Fruit fly (Drosophila melanogaster) whole organism, embryonic: Measurements from ENCODE around the gene arx.

Experiments
- Abd-B ChIP-seq: fragments of 200-800 bp; sonication (Bioruptor generic); optimal IDR thresholded peaks from 2 replicates; lab custom pipeline; 2018; ENCODE audit warnings: missing biosample characterization, mild to moderate bottlenecking, missing genetic modification characterization, moderate library complexity
- BEAF-32 ChIP-seq: fragments of 200-800 bp; sonication (Bioruptor generic); optimal IDR thresholded peaks from 3 replicates; lab custom pipeline; 2017; ENCODE audit warnings: missing biosample characterization, missing genetic modification characterization, mild to moderate bottlenecking, moderate library complexity, missing genetic modification reagents
- Bteb2 ChIP-seq: fragments of 200-800 bp; sonication (Bioruptor generic); optimal IDR thresholded peaks from 2 replicates; lab custom pipeline; 2016; ENCODE audit warnings: missing biosample characterization, missing genetic modification characterization
- CG1024 ChIP-seq: fragments of 200-800 bp; sonication (Bioruptor generic); IDR thresholded peaks from 2 replicates; pipeline ENCODE4 v1.3.6; 2022; ENCODE audit warnings: missing biosample characterization, missing genetic modification characterization
- CG10543 ChIP-seq: fragments of 200-800 bp; sonication (Bioruptor generic); optimal IDR thresholded peaks from 3 replicates; lab custom pipeline; 2017; ENCODE audit warnings: missing biosample characterization, mild to moderate bottlenecking, missing genetic modification characterization, moderate library complexity
- CG13296 ChIP-seq: fragments of 200-800 bp; sonication (Bioruptor generic); optimal IDR thresholded peaks from 3 replicates; lab custom pipeline; 2018; ENCODE audit warnings: missing biosample characterization, mild to moderate bottlenecking, missing genetic modification characterization
- CG13624 ChIP-seq: fragments of 200-800 bp; sonication (Bioruptor generic); optimal IDR thresholded peaks from 2 replicates; lab custom pipeline; 2016; ENCODE audit warnings: missing biosample characterization, missing genetic modification characterization
- CG15601 ChIP-seq: fragments of 200-800 bp; sonication (Bioruptor generic); optimal IDR thresholded peaks from 3 replicates; lab custom pipeline; 2019; ENCODE audit warnings: missing biosample characterization, mild to moderate bottlenecking, missing genetic modification characterization, moderate library complexity
- CG17612 ChIP-seq: fragments of 200-800 bp; sonication (Bioruptor generic); IDR thresholded peaks from 2 replicates; pipeline ENCODE4 v1.3.6; 2022; ENCODE audit warnings: missing biosample characterization, missing genetic modification characterization
- CG2678 ChIP-seq: fragments of 200-800 bp; sonication (Bioruptor generic); optimal IDR thresholded peaks from 3 replicates; lab custom pipeline; 2019; ENCODE audit warnings: missing biosample characterization, mild to moderate bottlenecking, missing genetic modification characterization, moderate library complexity
- CG33557 ChIP-seq: fragments of 200-800 bp; sonication (Bioruptor generic); optimal IDR thresholded peaks from 2 replicates; lab custom pipeline; 2019; ENCODE audit warnings: missing biosample characterization, mild to moderate bottlenecking, missing genetic modification characterization, moderate library complexity
- CG34376 ChIP-seq: fragments of 200-800 bp; sonication (Bioruptor generic); optimal IDR thresholded peaks from 2 replicates; lab custom pipeline; 2018; ENCODE audit warnings: missing biosample characterization, mild to moderate bottlenecking, missing genetic modification characterization
- CG42726 ChIP-seq: fragments of 200-800 bp; sonication (Bioruptor generic); IDR thresholded peaks from 2 replicates; pipeline ENCODE4 v1.3.6; 2022; ENCODE audit warnings: missing biosample characterization, missing genetic modification characterization; ENCODE audit not compliant: partially characterized antibody
- CG4854 ChIP-seq: fragments of 200-800 bp; sonication (Bioruptor generic); optimal IDR thresholded peaks from 2 replicates; lab custom pipeline; 2016; ENCODE audit warnings: missing biosample characterization, missing genetic modification characterization, inconsistent platforms
- CG6175 ChIP-seq: fragments of 200-800 bp; sonication (Bioruptor generic); IDR thresholded peaks from 3 replicates; pipeline ENCODE4 v1.3.6; 2022; ENCODE audit warnings: missing biosample characterization, missing genetic modification characterization
- CG7839 ChIP-seq: fragments of 200-800 bp; sonication (Bioruptor generic); optimal IDR thresholded peaks from 3 replicates; lab custom pipeline; 2018; ENCODE audit warnings: missing biosample characterization, mild to moderate bottlenecking, missing genetic modification characterization, moderate library complexity
- CG7987 ChIP-seq: fragments of 200-800 bp; sonication (Bioruptor generic); optimal IDR thresholded peaks from 2 replicates; lab custom pipeline; 2018; ENCODE audit warnings: missing biosample characterization, mild to moderate bottlenecking, missing genetic modification characterization, moderate library complexity
- Dfd ChIP-seq, 2 experiments: fragments of >200 bp; optimal IDR thresholded peaks; 2 replicates each; lab custom pipeline; 2017; ENCODE audit warnings: missing biosample characterization in 2 of 2, missing genetic modification characterization in 2 of 2
- Dip2 ChIP-seq: fragments of 200-800 bp; sonication (Bioruptor generic); IDR thresholded peaks from 2 replicates; pipeline ENCODE4 v1.3.6; 2022; ENCODE audit warnings: missing biosample characterization, missing genetic modification characterization
- Dll ChIP-seq: fragments of 200-800 bp; sonication (Bioruptor generic); IDR thresholded peaks from 4 replicates; pipeline ENCODE4 v1.3.6; 2022; ENCODE audit warnings: missing biosample characterization, missing genetic modification characterization; ENCODE audit not compliant: partially characterized antibody
- Ets65A ChIP-seq: fragments of 200-800 bp; sonication (Bioruptor generic); peaks from one replicate; lab custom pipeline; 2016; ENCODE audit warnings: missing biosample characterization, missing genetic modification characterization
- H2.0 ChIP-seq: fragments of 200-800 bp; sonication (Bioruptor generic); IDR thresholded peaks from 2 replicates; pipeline ENCODE4 v1.3.6; 2022; ENCODE audit warnings: missing biosample characterization, missing genetic modification characterization
- HmgZ ChIP-seq: fragments of 200-800 bp; sonication (Bioruptor generic); optimal IDR thresholded peaks from 2 replicates; lab custom pipeline; 2018; ENCODE audit warnings: missing biosample characterization, mild to moderate bottlenecking, missing genetic modification characterization
- Hsf ChIP-seq: fragments of 200-800 bp; sonication (Bioruptor generic); optimal IDR thresholded peaks from 3 replicates; lab custom pipeline; 2016; ENCODE audit warnings: missing biosample characterization, missing genetic modification characterization
- Lhr ChIP-seq: fragments of 200-800 bp; sonication (Bioruptor generic); optimal IDR thresholded peaks from 3 replicates; lab custom pipeline; 2017; ENCODE audit warnings: mild to moderate bottlenecking, missing biosample characterization, missing genetic modification reagents, missing genetic modification characterization
- MTF-1 ChIP-seq: fragments of 200-800 bp; sonication (Bioruptor generic); optimal IDR thresholded peaks from 2 replicates; lab custom pipeline; 2018; ENCODE audit warnings: missing biosample characterization, mild to moderate bottlenecking, missing genetic modification characterization, borderline replicate concordance
- Opbp ChIP-seq: fragments of 200-800 bp; sonication (Bioruptor generic); IDR thresholded peaks from 3 replicates; pipeline ENCODE4 v1.3.6; 2022; ENCODE audit warnings: missing biosample characterization, missing genetic modification characterization; ENCODE audit not compliant: partially characterized antibody
- Rx ChIP-seq: fragments of 200-800 bp; sonication (Bioruptor generic); IDR thresholded peaks from 2 replicates; pipeline ENCODE4 v1.3.6; 2022; ENCODE audit warnings: missing biosample characterization, missing genetic modification characterization
- bcd ChIP-seq: fragments of 200-800 bp; sonication (Bioruptor generic); optimal IDR thresholded peaks from 2 replicates; lab custom pipeline; 2017; ENCODE audit warnings: missing biosample characterization, mild to moderate bottlenecking, missing genetic modification characterization
- caup ChIP-seq: fragments of 200-800 bp; sonication (Bioruptor generic); optimal IDR thresholded peaks from 3 replicates; lab custom pipeline; 2017; ENCODE audit warnings: missing biosample characterization, mild to moderate bottlenecking, missing genetic modification characterization, moderate library complexity; ENCODE audit not compliant: severe bottlenecking
- cg ChIP-seq: fragments of 200-800 bp; sonication (Bioruptor generic); optimal IDR thresholded peaks from 3 replicates; lab custom pipeline; 2019; ENCODE audit warnings: missing biosample characterization, mild to moderate bottlenecking, missing genetic modification characterization, moderate library complexity
- chinmo ChIP-seq: fragments of 200-800 bp; sonication (Bioruptor generic); IDR thresholded peaks from 4 replicates; pipeline ENCODE4 v1.3.6; 2022; ENCODE audit warnings: missing biosample characterization, missing genetic modification characterization; ENCODE audit not compliant: partially characterized antibody
- disco-r ChIP-seq: fragments of 200-800 bp; sonication (Bioruptor generic); optimal IDR thresholded peaks from 2 replicates; lab custom pipeline; 2016; ENCODE audit warnings: missing biosample characterization, missing genetic modification characterization
- dpn ChIP-seq, 2 experiments: fragments of 200-800 bp; sonication (Bioruptor generic); optimal IDR thresholded peaks; 3 replicates each; lab custom pipeline; 2016; ENCODE audit warnings: missing biosample characterization in 2 of 2, missing genetic modification characterization in 2 of 2
- exex ChIP-seq: fragments of 200-800 bp; sonication (Bioruptor generic); optimal IDR thresholded peaks from 4 replicates; lab custom pipeline; 2018; ENCODE audit warnings: missing biosample characterization, mild to moderate bottlenecking, missing genetic modification characterization, moderate library complexity
- gcm2 ChIP-seq: fragments of 200-800 bp; sonication (Bioruptor generic); optimal IDR thresholded peaks from 2 replicates; lab custom pipeline; 2016; ENCODE audit warnings: missing biosample characterization, missing genetic modification characterization
- her ChIP-seq: fragments of 200-800 bp; sonication (Bioruptor generic); optimal IDR thresholded peaks from 2 replicates; lab custom pipeline; 2016; ENCODE audit warnings: missing biosample characterization, missing genetic modification characterization
- ind ChIP-seq: fragments of 200-800 bp; sonication (Bioruptor generic); optimal IDR thresholded peaks from 3 replicates; lab custom pipeline; 2016; ENCODE audit warnings: missing biosample characterization, missing genetic modification characterization
- klu ChIP-seq: fragments of 200-800 bp; sonication (Bioruptor generic); IDR thresholded peaks from 2 replicates; pipeline ENCODE4 v1.3.6; 2022; ENCODE audit warnings: missing biosample characterization, missing genetic modification characterization
- mam ChIP-seq: fragments of 200-800 bp; sonication (Bioruptor generic); optimal IDR thresholded peaks from 3 replicates; lab custom pipeline; 2016; ENCODE audit warnings: missing biosample characterization, missing genetic modification characterization
- mirr ChIP-seq: fragments of 200-800 bp; sonication (Bioruptor generic); optimal IDR thresholded peaks from 3 replicates; lab custom pipeline; 2018; ENCODE audit warnings: missing biosample characterization, mild to moderate bottlenecking, missing genetic modification characterization
- phol ChIP-seq: fragments of 200-800 bp; sonication (Bioruptor generic); optimal IDR thresholded peaks from 3 replicates; lab custom pipeline; 2018; ENCODE audit warnings: missing biosample characterization, mild to moderate bottlenecking, missing genetic modification characterization, moderate library complexity
- pita ChIP-seq: fragments of 200-800 bp; sonication (Bioruptor generic); optimal IDR thresholded peaks from 2 replicates; lab custom pipeline; 2017; ENCODE audit warnings: missing biosample characterization, mild to moderate bottlenecking, missing genetic modification characterization
- prd ChIP-seq, 3 experiments: fragments of >200 bp in 2 of 3; fragments of 200-800 bp in 1 of 3; sonication (Bioruptor generic) in 1 of 3; optimal IDR thresholded peaks in 2 of 3; IDR thresholded peaks in 1 of 3; 2 replicates in 2 of 3; 3 replicates in 1 of 3; pipeline versions ENCODE4 v1.3.6 to Lab custom; 2017 to 2022; ENCODE audit warnings: missing biosample characterization in 1 of 3, missing genetic modification characterization in 1 of 3
- slbo ChIP-seq: fragments of 200-800 bp; sonication (Bioruptor generic); IDR thresholded peaks from 2 replicates; pipeline ENCODE4 v1.3.6; 2022; ENCODE audit warnings: missing biosample characterization, missing genetic modification characterization
- slou ChIP-seq: fragments of 200-800 bp; sonication (Bioruptor generic); optimal IDR thresholded peaks from 3 replicates; lab custom pipeline; 2016; ENCODE audit warnings: missing biosample characterization, missing genetic modification characterization
- stwl ChIP-seq: fragments of 200-800 bp; sonication (Bioruptor generic); optimal IDR thresholded peaks from 3 replicates; lab custom pipeline; 2018; ENCODE audit warnings: missing biosample characterization, mild to moderate bottlenecking, missing genetic modification characterization, moderate library complexity
- sug ChIP-seq: fragments of 200-800 bp; optimal IDR thresholded peaks from 2 replicates; lab custom pipeline; 2019; ENCODE audit warnings: missing biosample characterization, mild to moderate bottlenecking, missing genetic modification characterization, moderate library complexity
- toy ChIP-seq: fragments of 200-800 bp; sonication (Bioruptor generic); IDR thresholded peaks from 2 replicates; pipeline ENCODE4 v1.3.6; 2022; ENCODE audit warnings: missing biosample characterization, missing genetic modification characterization
- vvl ChIP-seq: fragments of 200-800 bp; sonication (Bioruptor generic); IDR thresholded peaks from 2 replicates; pipeline ENCODE4 v1.3.6; 2022; ENCODE audit warnings: missing biosample characterization, missing genetic modification characterization

Gene arx

dm6 chr3L:18895079-18895478 lies 6.3 kb downstream of the arx start (continued):
- TF ChIP-seq Opbp (GFP tag; lab: Robert Waterston, UW) = no peak
- TF ChIP-seq CG2678 = peak; percentile 9
- TF ChIP-seq CG7839 (tag; lab: Kevin White, UChicago) = no peak
- TF ChIP-seq Abd-B (GFP tag; lab: Kevin White, UChicago) = no peak
- TF ChIP-seq CG4854 (GFP tag; lab: Kevin White, UChicago) = no peak
- TF ChIP-seq Lhr (GFP tag; lab: Kevin White, UChicago) = no peak
- peak; percentile 57 for TF ChIP-seq mirr
- peak; percentile 6 for TF ChIP-seq exex (tag; lab: Kevin White, UChicago)
- no peak for TF ChIP-seq disco-r (GFP tag; lab: Kevin White, UChicago)
- TF ChIP-seq HmgZ (tag; lab: Kevin White, UChicago) = peak; percentile 26
- no peak for TF ChIP-seq toy (GFP tag; lab: Robert Waterston, UW)
- TF ChIP-seq pita (GFP tag; lab: Kevin White, UChicago) = no peak
- no peak for TF ChIP-seq BEAF-32 (GFP tag; lab: Kevin White, UChicago)
- TF ChIP-seq Dfd (GFP tag; optimal IDR thresholded peaks at IDR 0.05; lab: Kevin White, UChicago) = no peak
- TF ChIP-seq MTF-1 = no peak
- no peak for TF ChIP-seq CG17612 (GFP tag; lab: Robert Waterston, UW)
- TF ChIP-seq Ets65A = no peak
- no peak for TF ChIP-seq CG42726
- TF ChIP-seq her = no peak
- TF ChIP-seq caup (GFP tag; lab: Kevin White, UChicago) = peak; percentile 14
- no peak for TF ChIP-seq Hsf (GFP tag; lab: Kevin White, UChicago)
- no peak for TF ChIP-seq CG33557
- TF ChIP-seq chinmo (GFP tag; lab: Robert Waterston, UW) = peak; percentile 70; the same call in 1 of the 4 replicates
- TF ChIP-seq dpn (GFP tag; optimal IDR thresholded peaks at IDR 0.05; lab: Kevin White, UChicago) = no peak
- TF ChIP-seq CG13296 (GFP tag; lab: Kevin White, UChicago) = peak; percentile 47
- TF ChIP-seq CG13624 (GFP tag; lab: Kevin White, UChicago) = no peak
- no peak for TF ChIP-seq ind (GFP tag; lab: Kevin White, UChicago)
- no peak for TF ChIP-seq Bteb2 (GFP tag; lab: Kevin White, UChicago)
- TF ChIP-seq gcm2 (GFP tag; lab: Kevin White, UChicago) = no peak
- no peak for TF ChIP-seq CG7987 (GFP tag; lab: Kevin White, UChicago)
- peak; percentile 48 for TF ChIP-seq cg (GFP tag; lab: Kevin White, UChicago)
- TF ChIP-seq phol = no peak
- no peak for TF ChIP-seq H2.0
- no peak for TF ChIP-seq vvl
- TF ChIP-seq stwl (tag; lab: Kevin White, UChicago) = no peak
- TF ChIP-seq sug (tag; lab: Kevin White, UChicago) = peak; percentile 80
- TF ChIP-seq CG1024 (GFP tag; lab: Robert Waterston, UW) = no peak
- no peak for TF ChIP-seq slou
- peak; percentile 71 for TF ChIP-seq CG34376 (GFP tag; lab: Kevin White, UChicago)
- TF ChIP-seq Dll (GFP tag; lab: Robert Waterston, UW) = no peak
- TF ChIP-seq CG6175 (GFP tag; lab: Robert Waterston, UW) = no peak
- TF ChIP-seq slbo (GFP tag; lab: Robert Waterston, UW) = no peak
- peak; percentile 21 for TF ChIP-seq CG10543 (GFP tag; lab: Kevin White, UChicago)
- no peak for TF ChIP-seq klu (GFP tag; lab: Robert Waterston, UW)
- TF ChIP-seq prd (optimal IDR thresholded peaks at IDR 0.05; lab: Kevin White, UChicago) = no peak
- TF ChIP-seq prd (GFP tag; IDR thresholded peaks at IDR 0.05; lab: Robert Waterston, UW) = no peak
- TF ChIP-seq bcd = no peak
- TF ChIP-seq CG15601 (tag; lab: Kevin White, UChicago) = no peak
- no peak for TF ChIP-seq Dip2 (GFP tag; lab: Robert Waterston, UW)
- TF ChIP-seq mam (GFP tag; lab: Kevin White, UChicago) = no peak
- no peak for TF ChIP-seq Rx (GFP tag; lab: Robert Waterston, UW)
